Fruit fly (Drosophila melanogaster) whole organism: ENCODE measurements around the gene sbr.

Source experiments
- pan ChIP-seq: fragments of >200 bp; optimal IDR thresholded peaks from 2 replicates; lab custom pipeline; 2017
- psq ChIP-seq: fragments of >200 bp; optimal IDR thresholded peaks from 2 replicates; lab custom pipeline; 2017

DNA sequence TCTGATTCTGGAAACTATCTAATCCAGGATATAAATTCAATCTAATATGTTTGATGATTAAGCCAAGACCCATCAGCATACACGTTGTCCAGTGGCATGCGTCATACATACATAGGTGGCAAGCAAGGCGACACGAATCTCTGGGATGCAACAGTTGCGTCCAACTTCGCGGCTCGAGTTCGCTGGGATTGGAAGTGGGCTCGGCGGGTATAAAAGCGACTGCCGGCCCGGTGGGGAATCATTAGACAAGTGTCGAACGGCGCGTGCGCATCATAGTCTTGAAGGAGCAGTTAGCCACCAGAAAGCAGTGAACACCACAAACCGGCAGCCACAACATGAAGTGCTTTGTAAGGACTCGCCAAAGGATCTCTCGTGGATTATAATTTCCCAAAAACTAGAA is 22.2 kb upstream of the sbr start, which contains the start of gene CG2157:
- TF ChIP-seq psq (lab: Kevin White, UChicago): no peak
- no peak for TF ChIP-seq pan
